Worm (Caenorhabditis elegans) whole organism, L4/young adult: ENCODE results near the gene C32D5.11.

Experiments used
- W03F9.2 ChIP-seq: fragments of 150-350 bp; optimal IDR thresholded peaks from 2 replicates; lab custom pipeline; 2014; ENCODE audit warnings: missing biosample characterization, missing genetic modification characterization
- him-1 ChIP-seq: sonication (generic microtip); optimal IDR thresholded peaks from 2 replicates; lab custom pipeline; 2016; ENCODE audit warnings: missing genotype, missing genetic modification reagents, missing genetic modification characterization, missing compliant biosample characterization

DNA sequence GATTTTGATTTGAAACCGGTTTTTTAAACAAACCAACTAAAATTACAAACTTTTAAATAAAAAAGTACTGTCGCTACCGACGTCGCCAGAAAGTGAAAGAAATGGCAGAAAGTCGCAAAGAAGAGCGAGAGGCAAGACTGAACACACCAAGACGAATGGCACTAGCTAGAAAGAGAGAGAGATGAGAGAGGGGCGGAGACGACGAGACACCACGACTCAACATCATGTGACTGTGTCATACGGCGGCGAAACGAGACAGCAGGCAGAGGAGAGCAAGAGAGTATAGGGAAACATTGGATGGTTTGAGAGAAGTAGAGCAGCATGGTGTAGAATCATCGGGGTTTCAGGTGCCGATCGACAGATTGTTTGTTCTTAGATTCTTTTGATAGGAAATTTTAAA lies 6.9 kb downstream of the C32D5.11 start:
- TF ChIP-seq W03F9.2 (peak; percentile 66), him-1 (tag; lab: Kevin White, UChicago) (peak; percentile 18)
